Fruit fly (Drosophila melanogaster) whole organism, prepupa: Measurements from ENCODE around the gene nrv1.

Experiments
- Blimp-1 ChIP-seq: fragments of 200-800 bp; sonication (Bioruptor generic); optimal IDR thresholded peaks from 3 replicates; lab custom pipeline; 2017; ENCODE audit warnings: missing biosample characterization, missing genetic modification characterization, mild to moderate bottlenecking, moderate library complexity, missing genetic modification reagents
- CG10669 ChIP-seq: fragments of 200-800 bp; sonication (Bioruptor generic); optimal IDR thresholded peaks from 3 replicates; lab custom pipeline; 2018; ENCODE audit warnings: missing biosample characterization, mild to moderate bottlenecking, missing genetic modification characterization, moderate library complexity
- CG11294 ChIP-seq: fragments of 200-800 bp; sonication (Bioruptor generic); IDR thresholded peaks from 2 replicates; pipeline ENCODE4 v1.3.6; 2022; ENCODE audit warnings: missing biosample characterization, missing genetic modification characterization
- CG11762 ChIP-seq: fragments of 200-800 bp; sonication (Bioruptor generic); optimal IDR thresholded peaks from 3 replicates; lab custom pipeline; 2016; ENCODE audit warnings: missing biosample characterization, missing genetic modification characterization; ENCODE audit not compliant: insufficient read depth
- CG15336 ChIP-seq: fragments of 200-800 bp; sonication (Bioruptor generic); IDR thresholded peaks from 2 replicates; pipeline ENCODE4 v1.3.6; 2022; ENCODE audit warnings: missing biosample characterization, missing genetic modification characterization
- CG1621 ChIP-seq: fragments of 200-800 bp; sonication (Bioruptor generic); optimal IDR thresholded peaks from 3 replicates; lab custom pipeline; 2018; ENCODE audit warnings: missing biosample characterization, mild to moderate bottlenecking, missing genetic modification characterization
- CG3032 ChIP-seq: fragments of 200-800 bp; optimal IDR thresholded peaks from 2 replicates; lab custom pipeline; 2019; ENCODE audit warnings: missing biosample characterization, mild to moderate bottlenecking, missing genetic modification characterization, moderate library complexity
- CG4318 ChIP-seq: fragments of 200-800 bp; sonication (Bioruptor generic); optimal IDR thresholded peaks from 3 replicates; lab custom pipeline; 2017; ENCODE audit warnings: missing biosample characterization, mild to moderate bottlenecking, missing genetic modification characterization
- CG6163 ChIP-seq: fragments of 200-800 bp; sonication (Bioruptor generic); IDR thresholded peaks from 3 replicates; pipeline ENCODE4 v1.3.6; 2022; ENCODE audit warnings: missing biosample characterization, missing genetic modification characterization
- CG6792 ChIP-seq: fragments of 200-800 bp; sonication (Bioruptor generic); optimal IDR thresholded peaks from 3 replicates; lab custom pipeline; 2016; ENCODE audit warnings: missing biosample characterization, missing genetic modification characterization
- CG7368 ChIP-seq: fragments of 200-800 bp; sonication (Bioruptor generic); optimal IDR thresholded peaks from 3 replicates; lab custom pipeline; 2016; ENCODE audit warnings: missing biosample characterization, missing genetic modification characterization
- CG8119 ChIP-seq: fragments of 200-800 bp; sonication (Bioruptor generic); IDR thresholded peaks from 3 replicates; pipeline ENCODE4 v1.3.6; 2022; ENCODE audit warnings: missing biosample characterization, missing genetic modification characterization
- CG8319 ChIP-seq: fragments of 200-800 bp; sonication (Bioruptor generic); optimal IDR thresholded peaks from 3 replicates; lab custom pipeline; 2016; ENCODE audit warnings: missing biosample characterization, missing genetic modification characterization
- Eip78C ChIP-seq: fragments of 200-800 bp; sonication (Bioruptor generic); peaks from one replicate; lab custom pipeline; 2016; ENCODE audit warnings: missing biosample characterization, missing genetic modification characterization
- Eip93F ChIP-seq: fragments of 200-800 bp; sonication (Bioruptor generic); optimal IDR thresholded peaks from 2 replicates; lab custom pipeline; 2016; ENCODE audit warnings: missing biosample characterization, mild to moderate bottlenecking, missing genetic modification characterization
- Ets21C ChIP-seq: fragments of 200-800 bp; sonication (Bioruptor generic); optimal IDR thresholded peaks from 3 replicates; lab custom pipeline; 2016; ENCODE audit warnings: missing biosample characterization, missing genetic modification characterization
- Gug ChIP-seq: fragments of 200-800 bp; sonication (Bioruptor generic); IDR thresholded peaks from 2 replicates; pipeline ENCODE4 v1.3.6; 2022; ENCODE audit warnings: missing biosample characterization, missing genetic modification characterization
- Hr38 ChIP-seq: sonication (Bioruptor generic); optimal IDR thresholded peaks from 2 replicates; lab custom pipeline; 2016; ENCODE audit warnings: missing biosample characterization, missing genetic modification characterization
- Hr4 ChIP-seq: fragments of 200-800 bp; sonication (Bioruptor generic); optimal IDR thresholded peaks from 3 replicates; lab custom pipeline; 2016; ENCODE audit warnings: missing biosample characterization, missing genetic modification characterization
- Lpt ChIP-seq: fragments of 200-800 bp; sonication (Bioruptor generic); optimal IDR thresholded peaks from 3 replicates; lab custom pipeline; 2016; ENCODE audit warnings: missing biosample characterization, missing genetic modification characterization
- Met ChIP-seq: fragments of 200-800 bp; sonication (Bioruptor generic); optimal IDR thresholded peaks from 3 replicates; lab custom pipeline; 2016; ENCODE audit warnings: missing biosample characterization, missing genetic modification characterization
- OdsH ChIP-seq: fragments of 200-800 bp; sonication (Bioruptor generic); optimal IDR thresholded peaks from 3 replicates; lab custom pipeline; 2016; ENCODE audit warnings: missing biosample characterization, missing genetic modification characterization
- Smox ChIP-seq: fragments of 200-800 bp; sonication (Bioruptor generic); optimal IDR thresholded peaks from 3 replicates; lab custom pipeline; 2016; ENCODE audit warnings: missing biosample characterization, missing genetic modification characterization
- Sox102F ChIP-seq: fragments of 200-800 bp; sonication (Bioruptor generic); optimal IDR thresholded peaks from 2 replicates; lab custom pipeline; 2016; ENCODE audit warnings: missing biosample characterization, mild to moderate bottlenecking, missing genetic modification characterization
- Sox14 ChIP-seq: fragments of 200-800 bp; sonication (Bioruptor generic); optimal IDR thresholded peaks from 3 replicates; lab custom pipeline; 2016; ENCODE audit warnings: missing biosample characterization, missing genetic modification characterization
- cyc ChIP-seq: fragments of 200-800 bp; sonication (Bioruptor generic); optimal IDR thresholded peaks from 3 replicates; lab custom pipeline; 2016; ENCODE audit warnings: missing biosample characterization, missing genetic modification characterization
- dsx ChIP-seq: fragments of 200-800 bp; optimal IDR thresholded peaks from 3 replicates; lab custom pipeline; 2019; ENCODE audit warnings: missing biosample characterization, mild to moderate bottlenecking, missing genetic modification characterization, moderate library complexity; ENCODE audit not compliant: poor library complexity, severe bottlenecking
- esn ChIP-seq: fragments of 200-800 bp; sonication (Bioruptor generic); optimal IDR thresholded peaks from 2 replicates; lab custom pipeline; 2016; ENCODE audit warnings: missing biosample characterization, mild to moderate bottlenecking, missing genetic modification characterization, moderate library complexity
- fd85E ChIP-seq: fragments of 200-800 bp; sonication (Bioruptor generic); optimal IDR thresholded peaks from 3 replicates; lab custom pipeline; 2016; ENCODE audit warnings: missing biosample characterization, missing genetic modification characterization
- fkh ChIP-seq: fragments of 200-800 bp; sonication (Bioruptor generic); optimal IDR thresholded peaks from 3 replicates; lab custom pipeline; 2017; ENCODE audit warnings: missing biosample characterization, mild to moderate bottlenecking, missing genetic modification characterization, moderate library complexity
- lz ChIP-seq: fragments of 200-800 bp; sonication (Bioruptor generic); optimal IDR thresholded peaks from 3 replicates; lab custom pipeline; 2016; ENCODE audit warnings: missing biosample characterization, missing genetic modification characterization
- salr ChIP-seq, 2 experiments: fragments of 200-800 bp; sonication (Bioruptor generic); optimal IDR thresholded peaks; 3 replicates each; lab custom pipeline; 2016 to 2018; ENCODE audit warnings: missing biosample characterization in 2 of 2, missing genetic modification characterization in 2 of 2, mild to moderate bottlenecking in 1 of 2
- spab ChIP-seq: fragments of 200-800 bp; sonication (Bioruptor generic); optimal IDR thresholded peaks from 2 replicates; lab custom pipeline; 2017; ENCODE audit warnings: missing biosample characterization, mild to moderate bottlenecking, missing genetic modification characterization, missing genetic modification reagents
- ss ChIP-seq, 2 experiments: fragments of 200-800 bp; sonication (Bioruptor generic); optimal IDR thresholded peaks; 2 replicates in 1 of 2; 3 replicates in 1 of 2; lab custom pipeline; 2017 to 2018; ENCODE audit warnings: mild to moderate bottlenecking in 2 of 2, missing biosample characterization in 2 of 2, missing genetic modification characterization in 2 of 2, moderate library complexity in 1 of 2
- svp ChIP-seq: fragments of 200-800 bp; sonication (Bioruptor generic); peaks from one replicate; lab custom pipeline; 2016; ENCODE audit warnings: missing biosample characterization, missing genetic modification characterization

The nrv1 gene

dm6 chr2L:6783395-6783794 lies 3.3 kb downstream of the nrv1 start:
- TF ChIP-seq Eip78C (GFP tag; lab: Kevin White, UChicago), result peak; percentile 51
- no peak for TF ChIP-seq CG6792 (GFP tag; lab: Kevin White, UChicago)
- no peak for TF ChIP-seq lz (GFP tag; lab: Kevin White, UChicago)
- TF ChIP-seq CG15336 (GFP tag; lab: Robert Waterston, UW), result no peak
- TF ChIP-seq dsx (GFP tag; lab: Kevin White, UChicago), result no peak
- TF ChIP-seq CG8119 (GFP tag; lab: Robert Waterston, UW), result no peak
- no peak for TF ChIP-seq Gug (GFP tag; lab: Robert Waterston, UW)

dm6 chr2L:6774853-6775252 lies 11.8 kb downstream of the nrv1 start:
- TF ChIP-seq CG11762, result no peak
- TF ChIP-seq fd85E (GFP tag; lab: Kevin White, UChicago), result no peak
- TF ChIP-seq CG1621, result no peak
- TF ChIP-seq Hr38 (GFP tag; lab: Kevin White, UChicago), result no peak
- peak; percentile 3 for TF ChIP-seq CG10669
- no peak for TF ChIP-seq Hr4
- TF ChIP-seq CG8319 (GFP tag; lab: Kevin White, UChicago), result no peak
- TF ChIP-seq svp (GFP tag; lab: Kevin White, UChicago), result peak; percentile 55
- no peak for TF ChIP-seq esn (GFP tag; lab: Kevin White, UChicago)
- TF ChIP-seq CG6163, result no peak
- no peak for TF ChIP-seq CG6792 (GFP tag; lab: Kevin White, UChicago)

dm6 chr2L:6773645-6774044 lies 13.0 kb downstream of the nrv1 start, which contains the start of gene CG17378:
CG17378 (plus strand) TSS chr2L:6774041.
- no peak for TF ChIP-seq CG3032 (tag; lab: Kevin White, UChicago)
- no peak for TF ChIP-seq Hr38 (GFP tag; lab: Kevin White, UChicago)
- no peak for TF ChIP-seq cyc
- TF ChIP-seq Met, result no peak
- no peak for TF ChIP-seq Sox14 (GFP tag; lab: Kevin White, UChicago)
- TF ChIP-seq ss (GFP tag; optimal IDR thresholded peaks at IDR 0.05; lab: Kevin White, UChicago), result no peak
- no peak for TF ChIP-seq OdsH (GFP tag; lab: Kevin White, UChicago)
- TF ChIP-seq Eip78C (GFP tag; lab: Kevin White, UChicago), result no peak
- no peak for TF ChIP-seq CG4318 (GFP tag; lab: Kevin White, UChicago)
- no peak for TF ChIP-seq salr (GFP tag; optimal IDR thresholded peaks at IDR 0.05; lab: Kevin White, UChicago)
- TF ChIP-seq Sox102F (GFP tag; lab: Kevin White, UChicago), result no peak
- no peak for TF ChIP-seq Blimp-1
- no peak for TF ChIP-seq Lpt (GFP tag; lab: Kevin White, UChicago)
- no peak for TF ChIP-seq CG11762
- no peak for TF ChIP-seq Smox (GFP tag; lab: Kevin White, UChicago)

- TF ChIP-seq Lpt (GFP tag; lab: Kevin White, UChicago) (no peak), fkh (GFP tag; lab: Kevin White, UChicago) (no peak), Hr4 (no peak), CG3032 (tag; lab: Kevin White, UChicago) (no peak), salr (GFP tag; optimal IDR thresholded peaks at IDR 0.05; lab: Kevin White, UChicago) (no peak), CG8119 (GFP tag; lab: Robert Waterston, UW) (no peak), CG8319 (GFP tag; lab: Kevin White, UChicago) (no peak), CG7368 (no peak), CG11294 (GFP tag; lab: Robert Waterston, UW) (no peak), dsx (GFP tag; lab: Kevin White, UChicago) (no peak), Eip93F (GFP tag; lab: Kevin White, UChicago) (no peak), Ets21C (no peak), Gug (GFP tag; lab: Robert Waterston, UW) (no peak), spab (no peak)
- TF ChIP-seq, all 60 proteins: peak for 0
These were observed 14.0 kb downstream of the nrv1 start, which contains the start of gene LUBEL for dm6 chr2L:6772655-6773054. LUBEL (minus strand) TSS chr2L:6772755.
